Worm (Caenorhabditis elegans): ENCODE results near the gene Y62E10A.23.

DNA sequence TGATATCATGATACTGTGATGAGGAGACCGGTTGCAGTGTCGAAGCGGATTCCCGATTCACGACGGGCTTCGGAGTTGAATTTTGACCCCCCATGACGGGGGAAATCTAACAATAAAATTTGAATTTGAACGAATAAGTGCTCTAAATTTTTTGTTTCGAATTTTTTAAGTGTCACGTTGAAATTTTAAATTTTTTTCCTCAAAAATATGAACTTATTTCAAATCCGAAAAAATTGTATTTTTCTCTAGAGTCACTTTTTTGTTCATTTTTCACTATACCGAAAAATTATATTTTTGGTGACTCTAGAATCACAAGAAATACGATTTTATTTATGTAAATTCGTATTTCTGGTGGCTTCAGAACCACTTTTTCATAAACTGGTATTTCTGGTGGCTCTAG is 27.6 kb upstream of the Y62E10A.23 start, which contains the start of gene W02A2.8:
- TF ChIP-seq tbx-2 (tag; optimal IDR thresholded peaks at IDR 0.05) (no peak), eyg-1 (tag; optimal IDR thresholded peaks at IDR 0.05) (no peak), dmd-4 (tag; optimal IDR thresholded peaks at IDR 0.05; ENCODE audit: borderline replicate concordance) (no peak), ama-1 (optimal IDR thresholded peaks at IDR 0.05) (no peak), sdc-2 (tag; optimal IDR thresholded peaks at IDR 0.05) (no peak), ceh-30 (tag; optimal IDR thresholded peaks at IDR 0.05) (no peak)
